Worm (Caenorhabditis elegans) whole organism, early embryonic: ENCODE measurements around the gene M04B2.4.

Experiments used
- aly-1 ChIP-seq: sonication (generic microtip); optimal IDR thresholded peaks from 2 replicates; lab custom pipeline; 2016; ENCODE audit warnings: missing genetic modification characterization, missing compliant biosample characterization
- ama-1 ChIP-seq: fragments of 150-350 bp; optimal IDR thresholded peaks from 2 replicates; lab custom pipeline; 2014
- ceh-13 ChIP-seq: fragments of 200-800 bp; sonication (Bioruptor generic); optimal IDR thresholded peaks from 2 replicates; lab custom pipeline; 2018; ENCODE audit warnings: mild to moderate bottlenecking, missing genetic modification characterization, missing compliant biosample characterization
- ceh-36 ChIP-seq: sonication (generic microtip); optimal IDR thresholded peaks from 2 replicates; lab custom pipeline; 2016; ENCODE audit warnings: missing genetic modification characterization, inconsistent platforms, missing compliant biosample characterization
- flt-1 ChIP-seq: fragments of 200-800 bp; sonication (Bioruptor generic); IDR thresholded peaks from 2 replicates; pipeline ENCODE4 v1.3.6; 2022; ENCODE audit warnings: missing genetic modification characterization, missing compliant biosample characterization
- hmbx-1 ChIP-seq: sonication (generic microtip); optimal IDR thresholded peaks from 2 replicates; lab custom pipeline; 2016; ENCODE audit warnings: mild to moderate bottlenecking, missing genetic modification characterization, missing compliant biosample characterization
- hnd-1 ChIP-seq: sonication (generic microtip); optimal IDR thresholded peaks from 2 replicates; lab custom pipeline; 2016; ENCODE audit warnings: missing genetic modification characterization, missing compliant biosample characterization
- pes-1 ChIP-seq: fragments of 200-800 bp; sonication (Bioruptor generic); IDR thresholded peaks from 2 replicates; pipeline ENCODE4 v1.3.6; 2022; ENCODE audit warnings: missing genetic modification reagents, missing genetic modification characterization, missing compliant biosample characterization
- sea-1 ChIP-seq: fragments of 200-800 bp; sonication (Bioruptor generic); conservative IDR thresholded peaks from 2 replicates; pipeline ENCODE4 v1.3.6; 2022; ENCODE audit warnings: missing genetic modification characterization, missing compliant biosample characterization
- tbx-11 ChIP-seq: fragments of 200-800 bp; sonication (Bioruptor generic); IDR thresholded peaks from 2 replicates; pipeline ENCODE4 v1.3.6; 2022; ENCODE audit warnings: missing genetic modification characterization, missing compliant biosample characterization
- tbx-37 ChIP-seq: fragments of 200-800 bp; sonication (Bioruptor generic); conservative IDR thresholded peaks from 2 replicates; pipeline ENCODE4 v1.3.6; 2022; ENCODE audit warnings: missing genetic modification reagents, missing genetic modification characterization, missing compliant biosample characterization

DNA sequence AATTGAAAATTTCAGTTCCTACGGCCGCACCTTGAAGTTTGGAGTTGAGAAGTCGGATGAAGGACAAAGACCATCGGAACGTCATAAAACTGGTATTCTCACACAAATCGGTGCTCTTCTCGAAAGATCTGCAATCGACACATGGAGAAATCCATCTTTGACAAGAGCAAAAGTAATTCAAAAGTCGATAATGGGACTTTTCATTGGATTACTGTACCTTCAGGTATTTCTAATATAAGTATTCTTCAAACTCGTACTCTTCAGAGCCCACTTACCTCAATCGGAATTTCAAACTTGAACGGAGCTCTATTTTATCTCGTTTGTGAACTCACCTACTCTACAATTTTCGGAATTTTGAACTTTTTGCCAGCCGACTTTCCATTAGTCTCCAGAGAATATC lies 48.8 kb downstream of the M04B2.4 start:
- TF ChIP-seq ceh-13 (GFP tag; lab: Kevin White, UChicago): no peak
- TF ChIP-seq tbx-37 (GFP tag; lab: Robert Waterston, UW): no peak
- no peak for TF ChIP-seq ama-1
- TF ChIP-seq hnd-1 (tag; lab: Kevin White, UChicago): no peak
- no peak for TF ChIP-seq tbx-11 (GFP tag; lab: Robert Waterston, UW)
- TF ChIP-seq aly-1 (tag; lab: Kevin White, UChicago): no peak
- TF ChIP-seq sea-1: no peak
- no peak for TF ChIP-seq flt-1
- no peak for TF ChIP-seq ceh-36 (tag; lab: Kevin White, UChicago)
- no peak for TF ChIP-seq pes-1 (GFP tag; lab: Robert Waterston, UW)
- no peak for TF ChIP-seq hmbx-1 (tag; lab: Kevin White, UChicago)
